Fruit fly (Drosophila melanogaster) whole organism, wandering third instar larva: Measurements from ENCODE around the gene CG4914.

ENCODE experiments used
- Hnf4 ChIP-seq: fragments of 200-800 bp; sonication (Bioruptor generic); optimal IDR thresholded peaks from 2 replicates; lab custom pipeline; 2016; ENCODE audit warnings: missing biosample characterization, mild to moderate bottlenecking, missing genetic modification characterization
- br ChIP-seq: fragments of 200-800 bp; sonication (Bioruptor generic); optimal IDR thresholded peaks from 2 replicates; lab custom pipeline; 2016; ENCODE audit warnings: missing biosample characterization, missing genetic modification characterization
- brk ChIP-seq: fragments of 200-800 bp; sonication (Bioruptor generic); optimal IDR thresholded peaks from 2 replicates; lab custom pipeline; 2016; ENCODE audit warnings: missing biosample characterization, mild to moderate bottlenecking, missing genetic modification characterization
- fru ChIP-seq: fragments of 200-800 bp; sonication (Bioruptor generic); optimal IDR thresholded peaks from 3 replicates; lab custom pipeline; 2016; ENCODE audit warnings: missing biosample characterization, mild to moderate bottlenecking, missing genetic modification characterization
- pan ChIP-seq: fragments of >200 bp; optimal IDR thresholded peaks from 2 replicates; lab custom pipeline; 2017
- rgr ChIP-seq: fragments of 200-800 bp; sonication (Bioruptor generic); optimal IDR thresholded peaks from 3 replicates; lab custom pipeline; 2016; ENCODE audit warnings: missing biosample characterization, mild to moderate bottlenecking, missing genetic modification characterization

dm6 chr3L:14647210-14647869 lies 30.6 kb downstream of the CG4914 start:
- TF ChIP-seq Hnf4 (GFP tag; lab: Kevin White, UChicago) (peak; percentile 64), br (GFP tag; lab: Kevin White, UChicago) (peak; percentile 63), fru (peak; percentile 70), rgr (GFP tag; lab: Kevin White, UChicago) (peak; percentile 76), brk (GFP tag; lab: Kevin White, UChicago) (peak; percentile 72), pan (lab: Kevin White, UChicago) (no peak)
